Fruit fly (Drosophila melanogaster): ENCODE data around the gene Marcal1.

Gene Marcal1

DNA sequence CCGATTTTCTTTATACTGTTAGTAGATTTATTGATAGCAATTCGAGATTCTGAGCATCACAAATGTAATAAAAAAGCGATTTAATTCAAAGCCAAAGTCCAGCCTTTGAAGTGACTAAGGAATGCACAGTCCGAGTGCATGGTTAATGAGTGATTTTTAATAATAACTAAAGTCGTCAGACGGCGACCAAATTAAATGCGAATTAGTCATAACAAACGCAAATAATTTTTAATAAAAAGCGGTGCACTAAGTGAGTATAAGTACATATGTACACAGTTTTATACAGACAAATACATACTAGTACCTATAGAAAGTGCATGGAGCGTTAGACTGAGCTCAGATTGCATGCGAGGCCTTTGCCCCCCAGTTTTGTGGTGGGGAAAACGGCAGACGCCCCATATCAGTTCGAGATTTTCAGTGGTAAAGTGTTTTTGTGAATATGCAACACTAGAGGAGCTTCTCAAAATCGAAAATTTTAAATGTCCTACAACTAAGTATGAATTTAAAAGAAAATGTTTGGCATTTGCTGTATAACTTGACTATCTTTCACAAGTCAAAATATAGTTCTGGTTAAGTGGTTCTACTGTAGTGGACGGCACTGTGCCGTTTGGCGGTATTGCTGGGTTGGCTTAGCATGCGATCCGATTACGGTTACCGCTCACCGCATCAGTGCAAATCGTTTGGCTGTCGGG lies 47.5 kb downstream of the Marcal1 start:
- no peak for TF ChIP-seq CG4617 (GFP tag; optimal IDR thresholded peaks at IDR 0.05; ENCODE audit: borderline replicate concordance)
- TF ChIP-seq CG10147 (GFP tag; optimal IDR thresholded peaks at IDR 0.05) = no peak
- TF ChIP-seq CG1647 (GFP tag; optimal IDR thresholded peaks at IDR 0.05) = no peak
- 0 out of 2 replicates have a peak, but pooled peaks have one; percentile 40 for TF ChIP-seq CG17328 (GFP tag; IDR thresholded peaks at IDR 0.05)
- TF ChIP-seq HLH3B (GFP tag; IDR thresholded peaks at IDR 0.05) = peak; percentile 35; the same call in 1 of the 2 replicates
- peak; percentile 70 for TF ChIP-seq Drgx (GFP tag; IDR thresholded peaks at IDR 0.05)
- no peak for TF ChIP-seq emc (GFP tag; optimal IDR thresholded peaks at IDR 0.05)
- no peak for TF ChIP-seq ara (GFP tag; IDR thresholded peaks at IDR 0.05)
- TF ChIP-seq HmgZ (tag; optimal IDR thresholded peaks at IDR 0.05) = no peak
- peak; percentile 19 for TF ChIP-seq zfh2 (GFP tag; optimal IDR thresholded peaks at IDR 0.05)
- TF ChIP-seq CG13287 (GFP tag; IDR thresholded peaks at IDR 0.05; ENCODE audit: partially characterized antibody) = no peak
- peak; percentile 15 for TF ChIP-seq CG11504 (tag; optimal IDR thresholded peaks at IDR 0.05)
- 0 out of 2 replicates have a peak, but pooled peaks have one; percentile 16 for TF ChIP-seq cas (GFP tag; IDR thresholded peaks at IDR 0.05)
- TF ChIP-seq bab2 (GFP tag; optimal IDR thresholded peaks at IDR 0.05) = no peak
- TF ChIP-seq Lhr (GFP tag; optimal IDR thresholded peaks at IDR 0.05) = no peak
- TF ChIP-seq Doc3 (GFP tag; IDR thresholded peaks at IDR 0.05; ENCODE audit: partially characterized antibody) = no peak
- TF ChIP-seq CG10209 (GFP tag; optimal IDR thresholded peaks at IDR 0.05) = peak; percentile 3
- TF ChIP-seq CG31388 (GFP tag; optimal IDR thresholded peaks at IDR 0.05) = no peak
- no peak for TF ChIP-seq Atf3 (GFP tag; optimal IDR thresholded peaks at IDR 0.05)
- TF ChIP-seq Med (GFP tag) = peak; percentile 27
- no peak for TF ChIP-seq Fer2 (tag; optimal IDR thresholded peaks at IDR 0.05)
- TF ChIP-seq sr (GFP tag; IDR thresholded peaks at IDR 0.05) = no peak
- no peak for TF ChIP-seq CG6254 (GFP tag; optimal IDR thresholded peaks at IDR 0.05)
- TF ChIP-seq Oli (tag; optimal IDR thresholded peaks at IDR 0.05) = peak; percentile 7
- 0 out of 3 replicates have a peak, but pooled peaks have one; percentile 13 for TF ChIP-seq tgo (GFP tag; IDR thresholded peaks at IDR 0.05)
- no peak for TF ChIP-seq CG10979 (tag; optimal IDR thresholded peaks at IDR 0.05)
- TF ChIP-seq sisA (GFP tag; IDR thresholded peaks at IDR 0.05) = peak; percentile 31; the same call in 1 of the 2 replicates
- no peak for TF ChIP-seq CG4404 (GFP tag; IDR thresholded peaks at IDR 0.05)
- no peak for TF ChIP-seq CG43689 (GFP tag; IDR thresholded peaks at IDR 0.05)
- TF ChIP-seq CG14667 (GFP tag; IDR thresholded peaks at IDR 0.05) = no peak
- peak; percentile 5 for TF ChIP-seq CG2120 (GFP tag; optimal IDR thresholded peaks at IDR 0.05)
- TF ChIP-seq CG6765 (GFP tag; optimal IDR thresholded peaks at IDR 0.05) = no peak
- no peak for TF ChIP-seq Dll (GFP tag; IDR thresholded peaks at IDR 0.05; ENCODE audit: partially characterized antibody)
- no peak for TF ChIP-seq CG13775 (GFP tag; optimal IDR thresholded peaks at IDR 0.05)
- no peak for TF ChIP-seq nom (GFP tag; optimal IDR thresholded peaks at IDR 0.05)
- TF ChIP-seq CG3065 (GFP tag; optimal IDR thresholded peaks at IDR 0.05) = no peak
- TF ChIP-seq lov (optimal IDR thresholded peaks at IDR 0.05) = no peak
- 0 out of 3 replicates have a peak, but pooled peaks have one; percentile 25 for TF ChIP-seq lov (GFP tag; IDR thresholded peaks at IDR 0.05)
- TF ChIP-seq tio (GFP tag; optimal IDR thresholded peaks at IDR 0.05) = peak; percentile 4
- TF ChIP-seq CG10321 (GFP tag; IDR thresholded peaks at IDR 0.05) = no peak
- no peak for TF ChIP-seq prd (optimal IDR thresholded peaks at IDR 0.05)
- no peak for TF ChIP-seq prd (GFP tag; IDR thresholded peaks at IDR 0.05)
- 0 out of 2 replicates have a peak, but pooled peaks have one; percentile 17 for TF ChIP-seq esg (GFP tag; conservative IDR thresholded peaks at IDR 0.05)
- no peak for TF ChIP-seq CG9876 (GFP tag; optimal IDR thresholded peaks at IDR 0.05)
- no peak for TF ChIP-seq CG10654 (GFP tag; optimal IDR thresholded peaks at IDR 0.05)
- no peak for TF ChIP-seq caup (GFP tag; optimal IDR thresholded peaks at IDR 0.05; ENCODE audit: severe bottlenecking)
- TF ChIP-seq Ada2b (GFP tag; IDR thresholded peaks at IDR 0.05) = peak; percentile 38; the same call in 1 of the 2 replicates
- TF ChIP-seq row (GFP tag; IDR thresholded peaks at IDR 0.05) = peak; percentile 34; the same call in 1 of the 3 replicates
- no peak for TF ChIP-seq vnd (GFP tag; IDR thresholded peaks at IDR 0.05; ENCODE audit: partially characterized antibody)
- TF ChIP-seq CG11696 (GFP tag; IDR thresholded peaks at IDR 0.05) = peak; percentile 54; the same call in 1 of the 2 replicates

All from whole organism, embryonic.